Fruit fly (Drosophila melanogaster): ENCODE measurements around the gene CG32241.

CG32241 gene

dm6 chr3L:4497677-4498076 lies 31.2 kb upstream of the CG32241 start, which contains the start of gene CG13721:
Gene CG13721 (minus strand): TSS chr3L:4497777.
- no peak for TF ChIP-seq cnc (optimal IDR thresholded peaks at IDR 0.05)
- no peak for TF ChIP-seq CG7101 (tag; optimal IDR thresholded peaks at IDR 0.05)
- no peak for TF ChIP-seq CG5204 (GFP tag; optimal IDR thresholded peaks at IDR 0.05)
- no peak for TF ChIP-seq CG33017 (tag; optimal IDR thresholded peaks at IDR 0.05)
- no peak for TF ChIP-seq tj (GFP tag; optimal IDR thresholded peaks at IDR 0.05)
- no peak for TF ChIP-seq CG1620 (GFP tag; optimal IDR thresholded peaks at IDR 0.05)
- no peak for TF ChIP-seq Hr96 (GFP tag; optimal IDR thresholded peaks at IDR 0.05)

- TF ChIP-seq CG7045 (GFP tag; optimal IDR thresholded peaks at IDR 0.05) = no peak
- no peak for TF ChIP-seq Mnt (GFP tag; optimal IDR thresholded peaks at IDR 0.05)
- no peak for TF ChIP-seq CG14711 (tag; optimal IDR thresholded peaks at IDR 0.05)
- no peak for TF ChIP-seq toe (GFP tag; optimal IDR thresholded peaks at IDR 0.05)
- TF ChIP-seq Clk (GFP tag; optimal IDR thresholded peaks at IDR 0.05) = no peak
- no peak for TF ChIP-seq Crg-1 (GFP tag; optimal IDR thresholded peaks at IDR 0.05)
- TF ChIP-seq CG1620 (GFP tag; optimal IDR thresholded peaks at IDR 0.05) = no peak
- TF ChIP-seq CG33017 (tag; optimal IDR thresholded peaks at IDR 0.05) = no peak
- no peak for TF ChIP-seq tj (GFP tag; optimal IDR thresholded peaks at IDR 0.05)
- TF ChIP-seq CG5204 (GFP tag; optimal IDR thresholded peaks at IDR 0.05) = no peak
- no peak for TF ChIP-seq cic (GFP tag; optimal IDR thresholded peaks at IDR 0.05)
- TF ChIP-seq CG12768 (GFP tag; optimal IDR thresholded peaks at IDR 0.05) = no peak
- TF ChIP-seq cnc (optimal IDR thresholded peaks at IDR 0.05) = no peak
- no peak for TF ChIP-seq kay (GFP tag; ENCODE audit: borderline replicate concordance)
- no peak for TF ChIP-seq ovo (GFP tag; optimal IDR thresholded peaks at IDR 0.05)
- TF ChIP-seq Hr96 (GFP tag; optimal IDR thresholded peaks at IDR 0.05) = no peak
- no peak for TF ChIP-seq bab1 (GFP tag; optimal IDR thresholded peaks at IDR 0.05)
Observed at dm6 chr3L:4494603-4495002, 28.2 kb upstream of the CG32241 start.

dm6 chr3L:4493609-4494008 lies 27.2 kb upstream of the CG32241 start:
- TF ChIP-seq ovo (GFP tag; optimal IDR thresholded peaks at IDR 0.05) (no peak), Crg-1 (GFP tag; optimal IDR thresholded peaks at IDR 0.05) (no peak), CG14711 (tag; optimal IDR thresholded peaks at IDR 0.05) (no peak), CG1620 (GFP tag; optimal IDR thresholded peaks at IDR 0.05) (no peak), kay (GFP tag; ENCODE audit: borderline replicate concordance) (no peak), Hr96 (GFP tag; optimal IDR thresholded peaks at IDR 0.05) (no peak)

- TF ChIP-seq Crg-1 (GFP tag; optimal IDR thresholded peaks at IDR 0.05) = no peak
- TF ChIP-seq CG7101 (tag; optimal IDR thresholded peaks at IDR 0.05) = no peak
- no peak for TF ChIP-seq toe (GFP tag; optimal IDR thresholded peaks at IDR 0.05)
- TF ChIP-seq bab1 (GFP tag; optimal IDR thresholded peaks at IDR 0.05) = no peak
- no peak for TF ChIP-seq Hr96 (GFP tag; optimal IDR thresholded peaks at IDR 0.05)
- TF ChIP-seq Clk (GFP tag; optimal IDR thresholded peaks at IDR 0.05) = no peak
- no peak for TF ChIP-seq cic (GFP tag; optimal IDR thresholded peaks at IDR 0.05)
- no peak for TF ChIP-seq CG1620 (GFP tag; optimal IDR thresholded peaks at IDR 0.05)
- TF ChIP-seq pad (GFP tag; optimal IDR thresholded peaks at IDR 0.05) = no peak
- TF ChIP-seq tj (GFP tag; optimal IDR thresholded peaks at IDR 0.05) = no peak
- no peak for TF ChIP-seq ovo (GFP tag; optimal IDR thresholded peaks at IDR 0.05)
- TF ChIP-seq CG11617 (GFP tag; optimal IDR thresholded peaks at IDR 0.05) = no peak
- TF ChIP-seq CG7045 (GFP tag; optimal IDR thresholded peaks at IDR 0.05) = no peak
- no peak for TF ChIP-seq Mnt (GFP tag; optimal IDR thresholded peaks at IDR 0.05)
- no peak for TF ChIP-seq cnc (optimal IDR thresholded peaks at IDR 0.05)
- no peak for TF ChIP-seq CG14711 (tag; optimal IDR thresholded peaks at IDR 0.05)
- TF ChIP-seq CG33017 (tag; optimal IDR thresholded peaks at IDR 0.05) = no peak
- TF ChIP-seq CG5204 (GFP tag; optimal IDR thresholded peaks at IDR 0.05) = no peak
- no peak for TF ChIP-seq kay (GFP tag; ENCODE audit: borderline replicate concordance)
Observed at dm6 chr3L:4490702-4491243, 24.3 kb upstream of the CG32241 start, which contains the start of gene CG13722. Gene CG13722 (minus strand): TSS chr3L:4490963.

dm6 chr3L:4489490-4489889 lies 23.1 kb upstream of the CG32241 start:
- TF ChIP-seq CG1620 (GFP tag; optimal IDR thresholded peaks at IDR 0.05) (no peak), Hr96 (GFP tag; optimal IDR thresholded peaks at IDR 0.05) (no peak), Clk (GFP tag; optimal IDR thresholded peaks at IDR 0.05) (no peak), Crg-1 (GFP tag; optimal IDR thresholded peaks at IDR 0.05) (no peak)

- TF ChIP-seq CG5204 (GFP tag; optimal IDR thresholded peaks at IDR 0.05) (no peak), CG1620 (GFP tag; optimal IDR thresholded peaks at IDR 0.05) (no peak), cic (GFP tag; optimal IDR thresholded peaks at IDR 0.05) (no peak), CG33017 (tag; optimal IDR thresholded peaks at IDR 0.05) (no peak)
Observed at dm6 chr3L:4484623-4485022, 18.2 kb upstream of the CG32241 start.

- TF ChIP-seq ovo (GFP tag; optimal IDR thresholded peaks at IDR 0.05) (no peak), CG11617 (GFP tag; optimal IDR thresholded peaks at IDR 0.05) (no peak), CG7101 (tag; optimal IDR thresholded peaks at IDR 0.05) (no peak), CG14711 (tag; optimal IDR thresholded peaks at IDR 0.05) (no peak), cic (GFP tag; optimal IDR thresholded peaks at IDR 0.05) (no peak), CG33017 (tag; optimal IDR thresholded peaks at IDR 0.05) (no peak), bab1 (GFP tag; optimal IDR thresholded peaks at IDR 0.05) (no peak), toe (GFP tag; optimal IDR thresholded peaks at IDR 0.05) (no peak), Mnt (GFP tag; optimal IDR thresholded peaks at IDR 0.05) (no peak), kay (GFP tag; ENCODE audit: borderline replicate concordance) (no peak), CG7045 (GFP tag; optimal IDR thresholded peaks at IDR 0.05) (no peak)
Observed at dm6 chr3L:4482509-4482908, 16.1 kb upstream of the CG32241 start, which contains the start of gene CG11350. Gene CG11350 (plus strand): TSS chr3L:4482809.
